Fruit fly (Drosophila melanogaster) whole organism, embryonic: ENCODE results near the gene MED15.

ENCODE experiments used
- BtbVII ChIP-seq: fragments of 200-800 bp; sonication (Bioruptor generic); optimal IDR thresholded peaks from 3 replicates; lab custom pipeline; 2017; ENCODE audit warnings: missing biosample characterization, mild to moderate bottlenecking, missing genetic modification characterization
- Bteb2 ChIP-seq: fragments of 200-800 bp; sonication (Bioruptor generic); optimal IDR thresholded peaks from 2 replicates; lab custom pipeline; 2016; ENCODE audit warnings: missing biosample characterization, missing genetic modification characterization
- CG10543 ChIP-seq: fragments of 200-800 bp; sonication (Bioruptor generic); optimal IDR thresholded peaks from 3 replicates; lab custom pipeline; 2017; ENCODE audit warnings: missing biosample characterization, mild to moderate bottlenecking, missing genetic modification characterization, moderate library complexity
- CG11247 ChIP-seq: fragments of 200-800 bp; sonication (Bioruptor generic); IDR thresholded peaks from 2 replicates; pipeline ENCODE4 v1.3.6; 2022; ENCODE audit warnings: missing biosample characterization, missing genetic modification characterization
- CG13123 ChIP-seq: fragments of 200-800 bp; sonication (Bioruptor generic); optimal IDR thresholded peaks from 2 replicates; lab custom pipeline; 2016; ENCODE audit warnings: missing biosample characterization, missing genetic modification characterization
- CG15073 ChIP-seq: fragments of 200-800 bp; sonication (Bioruptor generic); optimal IDR thresholded peaks from 2 replicates; lab custom pipeline; 2016; ENCODE audit warnings: missing biosample characterization, missing genetic modification characterization
- CG17361 ChIP-seq: fragments of 200-800 bp; sonication (Bioruptor generic); IDR thresholded peaks from 3 replicates; pipeline ENCODE4 v1.3.6; 2022; ENCODE audit warnings: missing biosample characterization, missing genetic modification characterization
- CG1832 ChIP-seq: fragments of 200-800 bp; sonication (Bioruptor generic); optimal IDR thresholded peaks from 2 replicates; lab custom pipeline; 2017; ENCODE audit warnings: missing biosample characterization, mild to moderate bottlenecking, missing genetic modification characterization, inconsistent platforms
- CG30403 ChIP-seq: fragments of 200-800 bp; sonication (Bioruptor generic); optimal IDR thresholded peaks from 3 replicates; lab custom pipeline; 2016; ENCODE audit warnings: missing biosample characterization, missing genetic modification characterization
- CG4617 ChIP-seq: fragments of 200-800 bp; sonication (Bioruptor generic); optimal IDR thresholded peaks from 3 replicates; lab custom pipeline; 2016; ENCODE audit warnings: missing biosample characterization, missing genetic modification characterization, borderline replicate concordance
- CG5180 ChIP-seq: fragments of 200-800 bp; sonication (Bioruptor generic); optimal IDR thresholded peaks from 3 replicates; lab custom pipeline; 2017; ENCODE audit warnings: missing biosample characterization, missing genetic modification characterization, mild to moderate bottlenecking, moderate library complexity, missing genetic modification reagents
- CG5953 ChIP-seq: fragments of 200-800 bp; sonication (Bioruptor generic); IDR thresholded peaks from 2 replicates; pipeline ENCODE4 v1.3.6; 2022; ENCODE audit warnings: missing biosample characterization, missing genetic modification characterization
- CG7372 ChIP-seq: fragments of 200-800 bp; sonication (Bioruptor generic); IDR thresholded peaks from 2 replicates; pipeline ENCODE4 v1.3.6; 2022; ENCODE audit warnings: missing biosample characterization, missing genetic modification characterization
- CG7786 ChIP-seq: fragments of 200-800 bp; sonication (Bioruptor generic); optimal IDR thresholded peaks from 2 replicates; lab custom pipeline; 2016; ENCODE audit warnings: missing biosample characterization, missing genetic modification characterization
- CG9932 ChIP-seq: fragments of 200-800 bp; sonication (Bioruptor generic); IDR thresholded peaks from 2 replicates; pipeline ENCODE4 v1.3.6; 2022; ENCODE audit warnings: missing biosample characterization, missing genetic modification characterization
- Fer2 ChIP-seq: fragments of 200-800 bp; sonication (Bioruptor generic); optimal IDR thresholded peaks from 2 replicates; lab custom pipeline; 2018; ENCODE audit warnings: missing biosample characterization, mild to moderate bottlenecking, missing genetic modification characterization, moderate library complexity
- H15 ChIP-seq: fragments of 200-800 bp; sonication (Bioruptor generic); IDR thresholded peaks from 3 replicates; pipeline ENCODE4 v1.3.6; 2022; ENCODE audit warnings: missing biosample characterization, missing genetic modification characterization
- Jarid2 ChIP-seq: fragments of 200-800 bp; sonication (Bioruptor generic); optimal IDR thresholded peaks from 3 replicates; lab custom pipeline; 2017; ENCODE audit warnings: mild to moderate bottlenecking, missing biosample characterization, missing genetic modification reagents, missing genetic modification characterization
- Kr ChIP-seq: fragments of 200-800 bp; sonication (Bioruptor generic); optimal IDR thresholded peaks from 2 replicates; lab custom pipeline; 2017; ENCODE audit warnings: missing biosample characterization, mild to moderate bottlenecking, missing genetic modification characterization
- NC2β ChIP-seq: fragments of 200-800 bp; sonication (Bioruptor generic); optimal IDR thresholded peaks from 2 replicates; lab custom pipeline; 2016; ENCODE audit warnings: missing biosample characterization, missing genetic modification characterization
- NfI ChIP-seq: fragments of 200-800 bp; sonication (Bioruptor generic); optimal IDR thresholded peaks from 3 replicates; lab custom pipeline; 2018; ENCODE audit warnings: missing biosample characterization, mild to moderate bottlenecking, missing genetic modification characterization, moderate library complexity
- Oli ChIP-seq: fragments of 200-800 bp; sonication (Bioruptor generic); optimal IDR thresholded peaks from 2 replicates; lab custom pipeline; 2018; ENCODE audit warnings: missing biosample characterization, mild to moderate bottlenecking, missing genetic modification characterization, moderate library complexity
- Pdp1 ChIP-seq, 2 experiments: fragments of 200-800 bp; sonication (Bioruptor generic); optimal IDR thresholded peaks; 3 replicates each; lab custom pipeline; 2016; ENCODE audit warnings: missing biosample characterization in 2 of 2, missing genetic modification characterization in 2 of 2, mild to moderate bottlenecking in 1 of 2, moderate library complexity in 1 of 2
- Sin3A ChIP-seq: fragments of >200 bp; optimal IDR thresholded peaks from 2 replicates; lab custom pipeline; 2018
- Six4 ChIP-seq: fragments of 200-800 bp; sonication (Bioruptor generic); optimal IDR thresholded peaks from 2 replicates; lab custom pipeline; 2016; ENCODE audit warnings: missing biosample characterization, missing genetic modification characterization
- Sry-δ ChIP-seq: fragments of 200-800 bp; sonication (Bioruptor generic); optimal IDR thresholded peaks from 2 replicates; lab custom pipeline; 2016; ENCODE audit warnings: missing biosample characterization, missing genetic modification characterization
- Tbp ChIP-seq: fragments of >200 bp; optimal IDR thresholded peaks from 2 replicates; lab custom pipeline; 2018; ENCODE audit warnings: missing biosample characterization, missing genetic modification characterization
- ab ChIP-seq: fragments of 200-800 bp; sonication (Bioruptor generic); optimal IDR thresholded peaks from 2 replicates; lab custom pipeline; 2016; ENCODE audit warnings: missing biosample characterization, missing genetic modification characterization
- ase ChIP-seq: fragments of 200-800 bp; sonication (Bioruptor generic); IDR thresholded peaks from 3 replicates; pipeline ENCODE4 v1.3.6; 2022; ENCODE audit warnings: missing biosample characterization, missing genetic modification characterization
- bbx ChIP-seq: fragments of 200-800 bp; sonication (Bioruptor generic); IDR thresholded peaks from 2 replicates; pipeline ENCODE4 v1.3.6; 2022; ENCODE audit warnings: missing biosample characterization, missing genetic modification characterization; ENCODE audit not compliant: partially characterized antibody
- croc ChIP-seq: fragments of 200-800 bp; sonication (Bioruptor generic); conservative IDR thresholded peaks from 3 replicates; pipeline ENCODE4 v1.3.6; 2022; ENCODE audit warnings: missing biosample characterization, missing genetic modification characterization
- cwo ChIP-seq: fragments of 200-800 bp; sonication (Bioruptor generic); optimal IDR thresholded peaks from 3 replicates; lab custom pipeline; 2017; ENCODE audit warnings: missing biosample characterization, missing genetic modification characterization, mild to moderate bottlenecking, moderate library complexity, missing genetic modification reagents
- esg ChIP-seq: fragments of 200-800 bp; sonication (Bioruptor generic); conservative IDR thresholded peaks from 2 replicates; pipeline ENCODE4 v1.3.6; 2022; ENCODE audit warnings: missing biosample characterization, missing genetic modification characterization
- exex ChIP-seq: fragments of 200-800 bp; sonication (Bioruptor generic); optimal IDR thresholded peaks from 4 replicates; lab custom pipeline; 2018; ENCODE audit warnings: missing biosample characterization, mild to moderate bottlenecking, missing genetic modification characterization, moderate library complexity
- fd96Cb ChIP-seq: fragments of 200-800 bp; sonication (Bioruptor generic); optimal IDR thresholded peaks from 2 replicates; lab custom pipeline; 2018; ENCODE audit warnings: missing biosample characterization, mild to moderate bottlenecking, missing genetic modification characterization, moderate library complexity
- gfzf ChIP-seq: fragments of 200-800 bp; sonication (Bioruptor generic); optimal IDR thresholded peaks from 2 replicates; lab custom pipeline; 2016; ENCODE audit warnings: missing biosample characterization, mild to moderate bottlenecking, missing genetic modification characterization, moderate library complexity
- ind ChIP-seq: fragments of 200-800 bp; sonication (Bioruptor generic); optimal IDR thresholded peaks from 3 replicates; lab custom pipeline; 2016; ENCODE audit warnings: missing biosample characterization, missing genetic modification characterization
- mam ChIP-seq: fragments of 200-800 bp; sonication (Bioruptor generic); optimal IDR thresholded peaks from 3 replicates; lab custom pipeline; 2016; ENCODE audit warnings: missing biosample characterization, missing genetic modification characterization
- onecut ChIP-seq: fragments of 200-800 bp; sonication (Bioruptor generic); IDR thresholded peaks from 2 replicates; pipeline ENCODE4 v1.3.6; 2022; ENCODE audit warnings: missing biosample characterization, missing genetic modification characterization
- org-1 ChIP-seq: fragments of 200-800 bp; sonication (Bioruptor generic); optimal IDR thresholded peaks from 2 replicates; lab custom pipeline; 2017; ENCODE audit warnings: missing biosample characterization, missing genetic modification characterization
- pan ChIP-seq, 4 experiments: fragments of >200 bp in 3 of 4; fragments of 200-800 bp in 1 of 4; sonication (Bioruptor generic) in 1 of 4; optimal IDR thresholded peaks in 3 of 4; IDR thresholded peaks in 1 of 4; 2 replicates each; pipeline versions ENCODE4 v1.3.6 to Lab custom; 2017 to 2022; ENCODE audit warnings: missing biosample characterization in 2 of 4, missing genetic modification characterization in 2 of 4, mixed read lengths in 1 of 4
- pum ChIP-seq: fragments of 200-800 bp; sonication (Bioruptor generic); optimal IDR thresholded peaks from 2 replicates; lab custom pipeline; 2016; ENCODE audit warnings: missing biosample characterization, missing genetic modification characterization
- sc ChIP-seq, 3 experiments: fragments of >200 bp in 2 of 3; fragments of 200-800 bp in 1 of 3; sonication (Bioruptor generic) in 1 of 3; optimal IDR thresholded peaks; 2 replicates in 2 of 3; 3 replicates in 1 of 3; lab custom pipeline; 2017; ENCODE audit warnings: mild to moderate bottlenecking in 1 of 3, missing biosample characterization in 1 of 3, missing genetic modification characterization in 1 of 3, missing genetic modification reagents in 1 of 3
- seq ChIP-seq: fragments of 200-800 bp; sonication (Bioruptor generic); IDR thresholded peaks from 2 replicates; pipeline ENCODE4 v1.3.6; 2022; ENCODE audit warnings: missing biosample characterization, missing genetic modification characterization
- ttk ChIP-seq: fragments of 200-800 bp; sonication (Bioruptor generic); IDR thresholded peaks from 2 replicates; pipeline ENCODE4 v2.1.2; 2022; ENCODE audit warnings: missing biosample characterization, missing genetic modification characterization
- wdn ChIP-seq: fragments of 200-800 bp; sonication (Bioruptor generic); IDR thresholded peaks from 2 replicates; pipeline ENCODE4 v1.3.6; 2022; ENCODE audit warnings: missing biosample characterization, missing genetic modification characterization
- yki ChIP-seq: fragments of >200 bp; optimal IDR thresholded peaks from 3 replicates; lab custom pipeline; 2018
- z ChIP-seq: fragments of 200-800 bp; sonication (Bioruptor generic); IDR thresholded peaks from 3 replicates; pipeline ENCODE4 v1.3.6; 2022; ENCODE audit warnings: missing biosample characterization, missing genetic modification characterization
- zfh2 ChIP-seq: fragments of 200-800 bp; sonication (Bioruptor generic); optimal IDR thresholded peaks from 2 replicates; lab custom pipeline; 2016; ENCODE audit warnings: missing biosample characterization, missing genetic modification characterization

MED15 gene

DNA sequence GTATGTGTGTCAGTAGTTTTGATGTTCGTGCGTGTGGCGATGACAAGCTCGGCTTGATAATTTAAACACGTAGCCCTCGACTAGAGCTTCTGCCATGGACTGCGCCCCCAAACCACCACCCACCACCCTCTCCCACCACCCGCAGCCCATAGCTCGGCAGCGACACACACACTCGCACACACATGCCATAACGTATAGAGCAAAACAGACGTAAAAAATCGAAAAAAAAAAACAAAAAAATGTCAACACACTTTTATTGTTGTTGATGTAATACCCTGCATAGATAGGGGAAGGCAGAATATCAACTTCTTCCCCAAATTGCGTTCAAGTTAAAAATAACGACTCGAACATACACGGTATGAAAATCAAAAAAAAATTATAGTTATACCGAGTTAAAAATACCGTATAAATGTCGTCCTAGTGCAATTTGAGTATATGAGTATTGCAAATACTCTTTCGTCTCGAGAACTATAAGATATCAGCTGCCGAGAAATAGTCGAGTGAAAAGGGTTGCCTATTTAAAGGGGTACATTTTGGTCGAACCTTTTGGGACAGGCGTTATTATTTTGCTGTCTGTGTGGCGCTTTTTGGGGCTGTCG, 2.4 kb upstream of the MED15 start (continued):
- TF ChIP-seq CG9932 (GFP tag; lab: Robert Waterston, UW) (peak; percentile 54), CG17361 (GFP tag; lab: Robert Waterston, UW) (peak; percentile 73), cwo (GFP tag; lab: Kevin White, UChicago) (peak; percentile 71), Oli (peak; percentile 87), Tbp (GFP tag; lab: Kevin White, UChicago) (no peak), ab (GFP tag; lab: Kevin White, UChicago) (peak; percentile 83), NfI (GFP tag; lab: Kevin White, UChicago) (peak; percentile 71), sc (optimal IDR thresholded peaks at IDR 0.05; lab: Kevin White, UChicago) (no peak), sc (GFP tag; optimal IDR thresholded peaks at IDR 0.05; lab: Kevin White, UChicago) (peak; percentile 24), gfzf (GFP tag; lab: Kevin White, UChicago) (no peak), Sin3A (lab: Kevin White, UChicago) (no peak), CG30403 (peak; percentile 78), Six4 (GFP tag; lab: Kevin White, UChicago) (peak; percentile 60), onecut (GFP tag; lab: Robert Waterston, UW) (no peak), ttk (peak; percentile 70; the same call in 1 of the 2 replicates), Jarid2 (peak; percentile 37), yki (no peak), CG15073 (peak; percentile 26), CG10543 (GFP tag; lab: Kevin White, UChicago) (peak; percentile 82), exex (tag; lab: Kevin White, UChicago) (peak; percentile 58), zfh2 (GFP tag; lab: Kevin White, UChicago) (peak; percentile 79), z (GFP tag; lab: Robert Waterston, UW) (no peak), CG5953 (peak; percentile 52; the same call in 1 of the 2 replicates), wdn (peak; percentile 16; the same call in 1 of the 2 replicates), esg (peak; percentile 76), CG13123 (GFP tag; lab: Kevin White, UChicago) (peak; percentile 62), Fer2 (tag; lab: Kevin White, UChicago) (peak; percentile 49), NC2β (GFP tag; lab: Kevin White, UChicago) (peak; percentile 62), CG11247 (GFP tag; lab: Robert Waterston, UW) (no peak), CG1832 (GFP tag; lab: Kevin White, UChicago) (no peak), pum (GFP tag; lab: Kevin White, UChicago) (peak; percentile 73), org-1 (GFP tag; lab: Kevin White, UChicago) (peak; percentile 53), croc (GFP tag; lab: Robert Waterston, UW) (peak; percentile 39; the same call in 2 of the 3 replicates), Sry-δ (GFP tag; lab: Kevin White, UChicago) (peak; percentile 47), CG4617 (GFP tag; lab: Kevin White, UChicago) (peak; percentile 17), pan (optimal IDR thresholded peaks at IDR 0.05; lab: Kevin White, UChicago) (no peak), pan (GFP tag; optimal IDR thresholded peaks at IDR 0.05 in 1 of 2, IDR thresholded peaks at IDR 0.05 in 1 of 2) (peak in 1 of 2 experiments; percentile 74), mam (GFP tag; lab: Kevin White, UChicago) (peak; percentile 87), Bteb2 (peak; percentile 73), seq (GFP tag; lab: Robert Waterston, UW) (peak; percentile 79), fd96Cb (tag; lab: Kevin White, UChicago) (peak; percentile 84), CG7372 (0 out of 2 replicates have a peak, but pooled peaks have one; percentile 19), Pdp1 (GFP tag; optimal IDR thresholded peaks at IDR 0.05; lab: Kevin White, UChicago) (peak; percentile 80 to 88), ind (peak; percentile 82), BtbVII (GFP tag; lab: Kevin White, UChicago) (peak; percentile 14), ase (GFP tag; lab: Robert Waterston, UW) (peak; percentile 78), bbx (GFP tag; lab: Robert Waterston, UW) (no peak), Kr (no peak), CG5180 (GFP tag; lab: Kevin White, UChicago) (peak; percentile 59), H15 (GFP tag; lab: Robert Waterston, UW) (peak; percentile 74), CG7786 (GFP tag; lab: Kevin White, UChicago) (peak; percentile 91)
